Worm (Caenorhabditis elegans): ENCODE measurements around the gene Y54F10AM.15.

Gene Y54F10AM.15

ce11 chrIII:2532716-2533115, 4.2 kb upstream of the Y54F10AM.15 start (continued):
- TF ChIP-seq vab-7 (GFP tag; IDR thresholded peaks at IDR 0.05) (no peak), ZK546.5 (tag; optimal IDR thresholded peaks at IDR 0.05) (no peak), aha-1 (tag) (no peak), arid-1 (GFP tag; conservative IDR thresholded peaks at IDR 0.05) (no peak), jun-1 (tag; optimal IDR thresholded peaks at IDR 0.05) (no peak), lim-7 (GFP tag; IDR thresholded peaks at IDR 0.05) (no peak), ceh-28 (tag; optimal IDR thresholded peaks at IDR 0.05) (no peak), nhr-11 (tag; optimal IDR thresholded peaks at IDR 0.05) (no peak), Y105C5A.15 (GFP tag; IDR thresholded peaks at IDR 0.05) (no peak), mxl-3 (GFP tag; optimal IDR thresholded peaks at IDR 0.05) (no peak), mxl-2 (GFP tag; conservative IDR thresholded peaks at IDR 0.05) (no peak), unc-62 (GFP tag; optimal IDR thresholded peaks at IDR 0.05 in 1 of 2) (peak in 1 of 2 experiments; percentile 49), unc-62 (tag; optimal IDR thresholded peaks at IDR 0.05) (no peak), dmd-6 (GFP tag; IDR thresholded peaks at IDR 0.05) (no peak), saeg-2 (GFP tag; IDR thresholded peaks at IDR 0.05) (no peak), ztf-11 (tag; optimal IDR thresholded peaks at IDR 0.05) (no peak), zip-2 (tag; optimal IDR thresholded peaks at IDR 0.05) (no peak), ceh-44 (GFP tag; IDR thresholded peaks at IDR 0.05) (no peak), fos-1 (tag; optimal IDR thresholded peaks at IDR 0.05) (no peak), R02D3.7 (tag; optimal IDR thresholded peaks at IDR 0.05) (no peak), spr-3 (GFP tag; optimal IDR thresholded peaks at IDR 0.05) (no peak), lsy-2 (tag; optimal IDR thresholded peaks at IDR 0.05) (peak; percentile 41 to 63), zfp-2 (tag; optimal IDR thresholded peaks at IDR 0.05) (no peak), D1046.2 (GFP tag; IDR thresholded peaks at IDR 0.05) (no peak), cey-2 (tag; optimal IDR thresholded peaks at IDR 0.05; ENCODE audit: borderline replicate concordance, insufficient read depth) (no peak), dpl-1 (GFP tag; optimal IDR thresholded peaks at IDR 0.05) (no peak), ceh-82 (tag; optimal IDR thresholded peaks at IDR 0.05) (no peak), nhr-41 (GFP tag; IDR thresholded peaks at IDR 0.05) (no peak), nhr-42 (GFP tag; IDR thresholded peaks at IDR 0.05) (no peak), F37D6.2 (tag; optimal IDR thresholded peaks at IDR 0.05) (peak; percentile 77), ceh-32 (tag; optimal IDR thresholded peaks at IDR 0.05; ENCODE audit: poor library complexity) (no peak), dve-1 (tag; optimal IDR thresholded peaks at IDR 0.05; ENCODE audit: insufficient read depth) (no peak), php-3 (GFP tag; IDR thresholded peaks at IDR 0.05) (no peak), F10B5.3 (tag; optimal IDR thresholded peaks at IDR 0.05) (no peak), gei-8 (GFP tag; optimal IDR thresholded peaks at IDR 0.05) (no peak), aly-2 (tag; optimal IDR thresholded peaks at IDR 0.05) (no peak), Y5F2A.4 (GFP tag; optimal IDR thresholded peaks at IDR 0.05) (no peak)

ce11 chrIII:2530313-2530712, 1.8 kb upstream of the Y54F10AM.15 start, which contains the start of gene cone-1:
TSS of gene cone-1 (plus strand) at chrIII:2530613.
- TF ChIP-seq aha-1 (tag) (peak; percentile 27), nhr-48 (tag; optimal IDR thresholded peaks at IDR 0.05) (no peak)

ce11 chrIII:2515461-2515860, 13.0 kb downstream of the Y54F10AM.15 start:
- no peak for TF ChIP-seq F10B5.3 (tag; optimal IDR thresholded peaks at IDR 0.05)
- TF ChIP-seq ceh-44 (GFP tag; IDR thresholded peaks at IDR 0.05) = no peak
- TF ChIP-seq T20F7.1 (GFP tag; optimal IDR thresholded peaks at IDR 0.05) = no peak
- no peak for TF ChIP-seq hlh-30 (tag; optimal IDR thresholded peaks at IDR 0.05; ENCODE audit: insufficient read depth)
- peak; percentile 60 for TF ChIP-seq set-16 (GFP tag; IDR thresholded peaks at IDR 0.05)
- TF ChIP-seq vab-7 (GFP tag; IDR thresholded peaks at IDR 0.05) = no peak

Data from whole organism, L4 larva.